Fruit fly (Drosophila melanogaster) whole organism, pupa: ENCODE data around the gene Atg17.

Experiments used
- CG10348 ChIP-seq: fragments of 200-800 bp; sonication (Bioruptor generic); IDR thresholded peaks from 2 replicates; pipeline ENCODE4 v1.3.6; 2022; ENCODE audit warnings: missing biosample characterization, missing genetic modification characterization
- CG12605 ChIP-seq: fragments of 200-800 bp; sonication (Bioruptor generic); IDR thresholded peaks from 2 replicates; pipeline ENCODE4 v1.3.6; 2022; ENCODE audit warnings: missing biosample characterization, missing genetic modification characterization
- CG13204 ChIP-seq: fragments of 200-800 bp; sonication (Bioruptor generic); optimal IDR thresholded peaks from 2 replicates; lab custom pipeline; 2018; ENCODE audit warnings: missing biosample characterization, mild to moderate bottlenecking, missing genetic modification characterization, moderate library complexity
- CG14655 ChIP-seq: fragments of 200-800 bp; sonication (Bioruptor generic); optimal IDR thresholded peaks from 3 replicates; lab custom pipeline; 2017; ENCODE audit warnings: mild to moderate bottlenecking, missing biosample characterization, missing genetic modification reagents, missing genetic modification characterization
- CG15710 ChIP-seq: fragments of 200-800 bp; sonication (Bioruptor generic); optimal IDR thresholded peaks from 2 replicates; lab custom pipeline; 2018; ENCODE audit warnings: missing biosample characterization, mild to moderate bottlenecking, missing genetic modification characterization, moderate library complexity
- CG17806 ChIP-seq: fragments of 200-800 bp; sonication (Bioruptor generic); optimal IDR thresholded peaks from 2 replicates; lab custom pipeline; 2018; ENCODE audit warnings: missing biosample characterization, mild to moderate bottlenecking, missing genetic modification characterization, moderate library complexity
- CG32121 ChIP-seq: fragments of 200-800 bp; sonication (Bioruptor generic); IDR thresholded peaks from 2 replicates; pipeline ENCODE4 v1.3.6; 2022; ENCODE audit warnings: missing biosample characterization, missing genetic modification characterization
- CG34367 ChIP-seq: fragments of 200-800 bp; sonication (Bioruptor generic); optimal IDR thresholded peaks from 2 replicates; lab custom pipeline; 2018; ENCODE audit warnings: missing biosample characterization, mild to moderate bottlenecking, missing genetic modification characterization
- CG4496 ChIP-seq: fragments of 200-800 bp; sonication (Bioruptor generic); IDR thresholded peaks from 3 replicates; pipeline ENCODE4 v1.3.6; 2022; ENCODE audit warnings: missing biosample characterization, missing genetic modification characterization
- CG8159 ChIP-seq: fragments of 200-800 bp; sonication (Bioruptor generic); optimal IDR thresholded peaks from 3 replicates; lab custom pipeline; 2018; ENCODE audit warnings: missing biosample characterization, mild to moderate bottlenecking, missing genetic modification characterization, moderate library complexity
- CG8301 ChIP-seq: fragments of 200-800 bp; sonication (Bioruptor generic); optimal IDR thresholded peaks from 2 replicates; lab custom pipeline; 2018; ENCODE audit warnings: missing biosample characterization, mild to moderate bottlenecking, missing genetic modification characterization
- CG9948 ChIP-seq: fragments of 200-800 bp; sonication (Bioruptor generic); optimal IDR thresholded peaks from 2 replicates; lab custom pipeline; 2018; ENCODE audit warnings: missing biosample characterization, mild to moderate bottlenecking, missing genetic modification characterization, moderate library complexity
- D1 ChIP-seq: fragments of 200-800 bp; sonication (Bioruptor generic); optimal IDR thresholded peaks from 2 replicates; lab custom pipeline; 2018; ENCODE audit warnings: missing biosample characterization, mild to moderate bottlenecking, missing genetic modification characterization, moderate library complexity
- EcR ChIP-seq: fragments of 200-800 bp; sonication (Bioruptor generic); optimal IDR thresholded peaks from 3 replicates; lab custom pipeline; 2019; ENCODE audit warnings: missing biosample characterization, missing genetic modification characterization, mild to moderate bottlenecking, moderate library complexity, missing genetic modification reagents
- Ets98B ChIP-seq: fragments of 200-800 bp; sonication (Bioruptor generic); IDR thresholded peaks from 2 replicates; pipeline ENCODE4 v1.3.6; 2022; ENCODE audit warnings: missing biosample characterization, missing genetic modification characterization
- Pif1A ChIP-seq: fragments of 200-800 bp; sonication (Bioruptor generic); optimal IDR thresholded peaks from 3 replicates; lab custom pipeline; 2016; ENCODE audit warnings: missing biosample characterization, missing genetic modification characterization
- Pif1B ChIP-seq: fragments of 200-800 bp; sonication (Bioruptor generic); optimal IDR thresholded peaks from 3 replicates; lab custom pipeline; 2016; ENCODE audit warnings: missing biosample characterization, missing genetic modification characterization
- Snoo ChIP-seq: fragments of 200-800 bp; sonication (Bioruptor generic); optimal IDR thresholded peaks from 3 replicates; lab custom pipeline; 2017; ENCODE audit warnings: missing biosample characterization, mild to moderate bottlenecking, missing genetic modification characterization, inconsistent platforms
- fd96Ca ChIP-seq: fragments of 200-800 bp; sonication (Bioruptor generic); IDR thresholded peaks from 3 replicates; pipeline ENCODE4 v1.3.6; 2022; ENCODE audit warnings: missing biosample characterization, missing genetic modification characterization
- gl ChIP-seq: fragments of 200-800 bp; sonication (Bioruptor generic); optimal IDR thresholded peaks from 2 replicates; lab custom pipeline; 2018; ENCODE audit warnings: missing biosample characterization, mild to moderate bottlenecking, missing genetic modification characterization
- rn ChIP-seq: fragments of 200-800 bp; sonication (Bioruptor generic); IDR thresholded peaks from 2 replicates; pipeline ENCODE4 v1.3.6; 2022; ENCODE audit warnings: missing biosample characterization, missing genetic modification characterization

The Atg17 gene

DNA sequence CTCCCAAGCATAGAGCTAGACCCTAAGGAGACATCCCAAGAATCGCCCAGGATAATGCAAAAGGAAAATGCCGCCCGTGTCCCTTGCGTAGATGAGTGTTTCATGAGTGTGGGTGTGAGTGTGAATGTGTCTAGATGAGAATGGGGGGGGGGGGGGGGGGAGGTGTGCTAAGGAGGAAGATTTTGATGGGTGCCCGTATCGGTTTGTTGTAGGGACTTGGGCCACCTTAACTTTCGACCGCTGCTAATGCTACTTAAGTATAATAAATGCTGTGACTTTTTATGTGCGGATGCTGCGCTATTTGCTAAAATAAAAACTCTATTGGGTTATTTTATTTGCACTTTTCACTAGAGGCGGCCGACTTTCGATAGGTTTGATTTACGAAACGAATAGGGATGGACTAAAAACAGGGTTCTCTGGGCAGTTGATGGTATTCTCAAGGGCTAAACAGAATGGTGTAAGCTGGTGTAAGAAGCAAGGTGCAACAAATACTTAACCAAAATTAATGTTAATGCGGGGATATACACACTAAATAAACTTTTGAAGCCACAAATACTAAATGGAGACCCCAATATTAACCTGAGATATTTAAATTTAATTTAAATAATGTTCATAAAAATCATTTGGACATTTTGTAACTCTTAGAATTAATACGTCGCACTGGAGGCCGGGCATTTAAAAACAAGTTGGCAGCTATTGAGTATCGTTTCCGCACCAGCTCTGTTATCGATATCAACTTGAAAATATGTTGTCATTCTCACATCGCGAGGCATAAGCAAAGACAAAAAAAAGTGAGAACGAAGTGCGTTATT is at the start of gene Atg17, which contains the start of gene Xe7:
Atg17 (plus strand) TSS at position 786 of the 812 bp plus-strand sequence.
Xe7 (minus strand) TSS at position 407 of the 812 bp plus-strand sequence.
- TF ChIP-seq Ets98B, result peak; percentile 85
- TF ChIP-seq rn (GFP tag; lab: Robert Waterston, UW), result peak; percentile 83
- no peak for TF ChIP-seq CG14655 (GFP tag; lab: Kevin White, UChicago)
- TF ChIP-seq Pif1B, result peak; percentile 83
- TF ChIP-seq Pif1A (GFP tag; lab: Kevin White, UChicago), result peak; percentile 87
- TF ChIP-seq EcR (GFP tag; lab: Kevin White, UChicago), result no peak
- peak; percentile 92 for TF ChIP-seq CG15710 (tag; lab: Kevin White, UChicago)
- TF ChIP-seq CG13204 (GFP tag; lab: Kevin White, UChicago), result no peak
- peak; percentile 88 for TF ChIP-seq CG8159
- TF ChIP-seq CG32121 (GFP tag; lab: Robert Waterston, UW), result peak; percentile 88
- TF ChIP-seq CG8301, result peak; percentile 86
- peak; percentile 79; the same call in 1 of the 2 replicates for TF ChIP-seq CG10348 (GFP tag; lab: Robert Waterston, UW)
- peak; percentile 89 for TF ChIP-seq CG9948 (tag; lab: Kevin White, UChicago)
- TF ChIP-seq CG34367 (tag; lab: Kevin White, UChicago), result peak; percentile 80
- TF ChIP-seq fd96Ca, result peak; percentile 93
- peak; percentile 90 for TF ChIP-seq CG4496 (GFP tag; lab: Robert Waterston, UW)
- TF ChIP-seq CG12605, result peak; percentile 60
- peak; percentile 86 for TF ChIP-seq CG17806 (tag; lab: Kevin White, UChicago)
- peak; percentile 39 for TF ChIP-seq gl (tag; lab: Kevin White, UChicago)
- peak; percentile 89 for TF ChIP-seq Snoo (tag; lab: Kevin White, UChicago)
- no peak for TF ChIP-seq D1 (tag; lab: Kevin White, UChicago)

dm6 chr3R:5620387-5620956 is 49.0 kb upstream of the Atg17 start:
- no peak for TF ChIP-seq EcR (GFP tag; lab: Kevin White, UChicago)
- TF ChIP-seq CG14655 (GFP tag; lab: Kevin White, UChicago), result peak; percentile 79
- no peak for TF ChIP-seq D1 (tag; lab: Kevin White, UChicago)
- peak; percentile 14 for TF ChIP-seq gl (tag; lab: Kevin White, UChicago)
- peak; percentile 51 for TF ChIP-seq rn (GFP tag; lab: Robert Waterston, UW)
- TF ChIP-seq CG32121 (GFP tag; lab: Robert Waterston, UW), result peak; percentile 33; the same call in 1 of the 2 replicates
- peak; percentile 64; the same call in 1 of the 3 replicates for TF ChIP-seq fd96Ca
- no peak; the same call in 1 of the 2 replicates for TF ChIP-seq Ets98B
- peak; percentile 30 for TF ChIP-seq CG34367 (tag; lab: Kevin White, UChicago)
- TF ChIP-seq CG12605, result peak; percentile 30
- peak; percentile 61 for TF ChIP-seq Pif1A (GFP tag; lab: Kevin White, UChicago)
- TF ChIP-seq CG9948 (tag; lab: Kevin White, UChicago), result peak; percentile 41
- peak; percentile 70 for TF ChIP-seq CG8159
- TF ChIP-seq CG8301, result peak; percentile 58
- peak; percentile 60 for TF ChIP-seq CG15710 (tag; lab: Kevin White, UChicago)
- TF ChIP-seq Snoo (tag; lab: Kevin White, UChicago), result peak; percentile 60
- no peak for TF ChIP-seq CG13204 (GFP tag; lab: Kevin White, UChicago)
- TF ChIP-seq Pif1B, result peak; percentile 34
- peak; percentile 45 for TF ChIP-seq CG17806 (tag; lab: Kevin White, UChicago)
- TF ChIP-seq CG4496 (GFP tag; lab: Robert Waterston, UW), result 0 out of 3 replicates have a peak, but pooled peaks have one; percentile 45
- TF ChIP-seq CG10348 (GFP tag; lab: Robert Waterston, UW), result no peak

DNA sequence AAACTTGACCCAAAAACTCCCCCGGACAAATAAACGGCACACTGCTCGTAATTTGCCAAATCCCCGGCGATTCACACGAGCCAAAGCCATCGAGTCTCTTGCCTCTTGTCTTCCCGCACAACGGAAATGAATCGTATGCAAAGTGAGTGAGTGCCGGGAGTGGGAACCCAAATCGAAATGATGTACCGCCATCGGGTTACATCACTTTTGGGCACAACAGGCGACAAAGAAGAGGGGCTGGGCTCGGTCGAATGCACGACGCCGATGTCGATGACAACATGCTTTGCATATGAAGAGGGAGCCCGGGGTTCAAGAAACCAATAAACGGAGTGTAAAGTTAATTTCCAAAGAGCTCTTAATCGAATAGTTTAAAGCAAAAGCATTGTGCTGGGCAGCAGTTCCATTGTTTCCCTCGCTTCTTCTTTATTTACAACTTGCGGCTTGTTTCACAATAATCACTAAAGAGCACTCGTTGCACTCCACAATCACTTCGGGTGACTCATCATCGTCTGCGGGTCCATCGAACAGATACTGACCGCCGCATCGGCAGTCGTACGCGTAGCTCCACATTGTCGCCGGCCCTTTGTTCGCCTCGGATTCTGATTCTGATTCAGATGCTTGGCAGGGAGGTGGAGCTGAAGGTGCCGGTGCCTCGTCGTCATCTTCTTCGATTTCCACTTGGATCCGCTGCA is 47.7 kb upstream of the Atg17 start:
- peak; percentile 42; the same call in 1 of the 3 replicates for TF ChIP-seq CG4496 (GFP tag; lab: Robert Waterston, UW)
- peak; percentile 27 for TF ChIP-seq CG8159
- peak; percentile 4 for TF ChIP-seq CG8301
- peak; percentile 4 for TF ChIP-seq Pif1A (GFP tag; lab: Kevin White, UChicago)
- peak; percentile 82 for TF ChIP-seq gl (tag; lab: Kevin White, UChicago)
- TF ChIP-seq CG10348 (GFP tag; lab: Robert Waterston, UW), result no peak
- TF ChIP-seq CG12605, result peak; percentile 50
- peak; percentile 94 for TF ChIP-seq EcR (GFP tag; lab: Kevin White, UChicago)
- TF ChIP-seq CG14655 (GFP tag; lab: Kevin White, UChicago), result peak; percentile 14
- peak; percentile 77 for TF ChIP-seq CG13204 (GFP tag; lab: Kevin White, UChicago)
- TF ChIP-seq CG32121 (GFP tag; lab: Robert Waterston, UW), result no peak
- no peak for TF ChIP-seq rn (GFP tag; lab: Robert Waterston, UW)
- TF ChIP-seq fd96Ca, result 0 out of 3 replicates have a peak, but pooled peaks have one; percentile 45
- TF ChIP-seq CG34367 (tag; lab: Kevin White, UChicago), result peak; percentile 18
- TF ChIP-seq, all 21 proteins: peak for 11

DNA sequence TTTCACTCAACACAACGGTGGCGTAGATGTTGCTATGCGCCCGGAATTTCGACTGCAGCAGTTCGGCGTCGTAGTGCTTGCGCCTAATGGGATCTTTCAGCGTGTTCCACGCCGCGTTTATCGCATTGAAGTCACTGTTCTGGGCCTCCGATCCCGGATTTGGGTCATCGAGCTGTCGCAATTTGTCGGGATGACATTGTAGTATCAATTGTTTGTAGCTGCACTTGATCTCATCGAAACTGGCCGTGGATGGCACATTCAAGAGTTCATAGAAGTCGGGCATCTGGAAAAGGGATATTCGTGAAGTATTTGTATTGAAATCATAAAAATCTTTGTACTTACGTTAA is 47.1 kb upstream of the Atg17 start:
- TF ChIP-seq CG32121 (GFP tag; lab: Robert Waterston, UW) (no peak), CG15710 (tag; lab: Kevin White, UChicago) (no peak), CG14655 (GFP tag; lab: Kevin White, UChicago) (no peak), Ets98B (no peak), D1 (tag; lab: Kevin White, UChicago) (no peak), CG8301 (no peak), rn (GFP tag; lab: Robert Waterston, UW) (no peak), CG9948 (tag; lab: Kevin White, UChicago) (no peak)
- TF ChIP-seq, all 21 proteins: peak for 0
